Fruit fly (Drosophila melanogaster): ENCODE results near the gene IKKepsilon.

DNA sequence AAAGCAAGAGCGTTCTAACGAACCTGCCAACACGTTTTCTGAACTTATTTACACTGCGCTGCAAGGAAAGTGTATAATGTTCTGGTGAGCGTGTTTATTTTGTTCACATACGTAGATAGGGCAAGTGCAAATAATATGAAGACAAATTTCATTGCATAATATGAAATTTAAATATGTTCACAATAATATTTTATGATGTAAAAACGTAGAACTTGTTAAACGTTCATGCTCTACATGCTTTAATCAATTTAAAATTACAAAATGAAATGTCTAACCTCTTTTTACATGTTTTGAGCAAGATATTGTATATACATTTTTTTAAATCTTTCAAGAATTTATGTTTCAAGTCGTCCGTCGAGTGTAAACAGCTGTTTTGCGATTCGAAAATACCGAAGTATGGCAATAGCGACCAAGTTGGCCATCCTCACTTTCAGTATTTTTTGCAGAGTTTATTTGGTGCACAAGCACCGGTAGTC lies 30.4 kb upstream of the IKKepsilon start, which contains the start of the genes phr6-4 and CG2608:
- TF ChIP-seq Hr38 (GFP tag; optimal IDR thresholded peaks at IDR 0.05): no peak
- peak; percentile 93 for TF ChIP-seq Hr39 (GFP tag; optimal IDR thresholded peaks at IDR 0.05)
- peak; percentile 88 for TF ChIP-seq CG6854 (GFP tag; optimal IDR thresholded peaks at IDR 0.05)
- TF ChIP-seq OdsH (GFP tag; optimal IDR thresholded peaks at IDR 0.05): peak; percentile 95
- peak; percentile 89 for TF ChIP-seq CG11762 (GFP tag; optimal IDR thresholded peaks at IDR 0.05; ENCODE audit: insufficient read depth)

Data from whole organism, prepupa.